Fruit fly (Drosophila melanogaster): ENCODE results near the gene Mhc.

DNA sequence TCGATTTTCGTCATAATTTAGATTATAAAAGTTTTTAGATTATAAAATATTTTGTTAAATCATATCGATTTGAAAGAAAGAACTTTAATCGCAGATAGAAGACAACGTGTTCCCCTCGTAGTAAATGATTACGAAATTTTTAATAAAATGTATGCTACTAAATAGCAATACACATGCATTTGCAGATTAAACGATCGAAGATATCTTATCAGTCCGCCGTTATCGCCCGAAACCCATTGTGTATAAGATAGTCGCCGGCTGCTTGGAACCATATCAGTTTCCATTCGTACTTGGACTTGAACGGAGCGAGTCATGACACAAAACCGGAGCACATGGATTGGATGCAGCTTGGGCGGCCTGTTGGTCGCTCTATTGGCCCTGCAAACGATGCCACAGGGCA lies 33.1 kb downstream of the Mhc start:
- TF ChIP-seq CTCF (optimal IDR thresholded peaks at IDR 0.05) (no peak), CG8478 (optimal IDR thresholded peaks at IDR 0.05) (no peak)

Measured in S2 (cell line).